Worm (Caenorhabditis elegans) whole organism, L3 larva: ENCODE measurements around the gene nfya-1.

Experiments
- R02D3.7 ChIP-seq: fragments of 150-350 bp; optimal IDR thresholded peaks from 2 replicates; lab custom pipeline; 2014; ENCODE audit warnings: missing biosample characterization, missing genetic modification characterization
- ama-1 ChIP-seq: fragments of 150-350 bp; optimal IDR thresholded peaks from 2 replicates; lab custom pipeline; 2018
- ceh-28 ChIP-seq: fragments of 150-350 bp; optimal IDR thresholded peaks from 2 replicates; lab custom pipeline; 2014; ENCODE audit warnings: missing biosample characterization, missing genetic modification reagents, missing genetic modification characterization
- ceh-82 ChIP-seq: fragments of 150-350 bp; optimal IDR thresholded peaks from 2 replicates; lab custom pipeline; 2014; ENCODE audit warnings: missing biosample characterization, missing genetic modification characterization
- ceh-9 ChIP-seq: sonication (generic microtip); optimal IDR thresholded peaks from 2 replicates; lab custom pipeline; 2018; ENCODE audit warnings: missing biosample characterization, missing genetic modification characterization
- daf-12 ChIP-seq: fragments of 150-350 bp; optimal IDR thresholded peaks from 2 replicates; lab custom pipeline; 2014; ENCODE audit warnings: missing biosample characterization, missing genetic modification reagents, missing genetic modification characterization
- egl-27 ChIP-seq: sonication (generic microtip); optimal IDR thresholded peaks from 4 replicates; lab custom pipeline; 2017; ENCODE audit warnings: missing biosample characterization, missing genetic modification reagents, missing genetic modification characterization
- elt-2 ChIP-seq: sonication (generic microtip); optimal IDR thresholded peaks from 2 replicates; lab custom pipeline; 2016; ENCODE audit warnings: missing genetic modification reagents, mild to moderate bottlenecking, missing genetic modification characterization, missing compliant biosample characterization
- fkh-10 ChIP-seq: sonication (generic microtip); optimal IDR thresholded peaks from 2 replicates; lab custom pipeline; 2017; ENCODE audit warnings: missing biosample characterization, missing genetic modification reagents, missing genetic modification characterization
- fkh-2 ChIP-seq: fragments of 150-350 bp; optimal IDR thresholded peaks from 2 replicates; lab custom pipeline; 2014; ENCODE audit warnings: missing biosample characterization, missing genetic modification reagents, missing genetic modification characterization
- jun-1 ChIP-seq: fragments of 150-350 bp; optimal IDR thresholded peaks from 2 replicates; lab custom pipeline; 2014; ENCODE audit warnings: missing biosample characterization, missing genetic modification reagents, missing genetic modification characterization
- lin-39 ChIP-seq: fragments of 150-350 bp; optimal IDR thresholded peaks from 2 replicates; lab custom pipeline; 2018; ENCODE audit warnings: missing biosample characterization, missing genetic modification reagents, missing genetic modification characterization
- lsy-12 ChIP-seq: sonication (generic microtip); optimal IDR thresholded peaks from 2 replicates; lab custom pipeline; 2016; ENCODE audit warnings: mild to moderate bottlenecking, missing genetic modification characterization, missing compliant biosample characterization
- mdl-1 ChIP-seq: fragments of 150-350 bp; optimal IDR thresholded peaks from 2 replicates; lab custom pipeline; 2014; ENCODE audit warnings: missing biosample characterization, missing genetic modification characterization
- nhr-11 ChIP-seq: fragments of 150-350 bp; optimal IDR thresholded peaks from 2 replicates; lab custom pipeline; 2014; ENCODE audit warnings: missing biosample characterization, missing genetic modification characterization
- nhr-12 ChIP-seq: fragments of 150-350 bp; optimal IDR thresholded peaks from 2 replicates; lab custom pipeline; 2014; ENCODE audit warnings: missing biosample characterization, missing genetic modification characterization
- nhr-23 ChIP-seq: fragments of 150-350 bp; optimal IDR thresholded peaks from 2 replicates; lab custom pipeline; 2014; ENCODE audit warnings: missing biosample characterization, missing genetic modification reagents, missing genetic modification characterization
- nhr-43 ChIP-seq: sonication (generic microtip); optimal IDR thresholded peaks from 2 replicates; lab custom pipeline; 2016; ENCODE audit warnings: mild to moderate bottlenecking, missing genetic modification characterization, missing compliant biosample characterization; ENCODE audit not compliant: poor library complexity, severe bottlenecking
- nhr-67 ChIP-seq: fragments of 150-350 bp; optimal IDR thresholded peaks from 2 replicates; lab custom pipeline; 2014; ENCODE audit warnings: missing biosample characterization, missing genetic modification characterization
- nhr-76 ChIP-seq: fragments of 150-350 bp; sonication (generic microtip); optimal IDR thresholded peaks from 5 replicates; lab custom pipeline; 2014; ENCODE audit warnings: missing biosample characterization, missing genetic modification characterization
- pha-4 ChIP-seq: fragments of 150-350 bp; optimal IDR thresholded peaks from 2 replicates; lab custom pipeline; 2014; ENCODE audit warnings: missing biosample characterization, missing genetic modification reagents, missing genetic modification characterization
- sea-2 ChIP-seq: fragments of 150-350 bp; sonication (generic microtip); optimal IDR thresholded peaks from 4 replicates; lab custom pipeline; 2014; ENCODE audit warnings: missing biosample characterization, missing genetic modification reagents, missing genetic modification characterization
- skn-1 ChIP-seq: fragments of 150-350 bp; optimal IDR thresholded peaks from 2 replicates; lab custom pipeline; 2014; ENCODE audit warnings: missing biosample characterization, missing genetic modification characterization
- snpc-4 ChIP-seq: fragments of 150-350 bp; optimal IDR thresholded peaks from 2 replicates; lab custom pipeline; 2014; ENCODE audit warnings: missing biosample characterization, missing genetic modification characterization
- tbx-2 ChIP-seq: sonication (generic microtip); optimal IDR thresholded peaks from 2 replicates; lab custom pipeline; 2016; ENCODE audit warnings: mild to moderate bottlenecking, missing genetic modification characterization, missing compliant biosample characterization
- unc-39 ChIP-seq: sonication (generic microtip); optimal IDR thresholded peaks from 4 replicates; lab custom pipeline; 2017; ENCODE audit warnings: missing biosample characterization, missing genetic modification characterization
- unc-62 ChIP-seq: fragments of 150-350 bp; sonication (generic microtip); optimal IDR thresholded peaks from 4 replicates; lab custom pipeline; 2014; ENCODE audit warnings: missing biosample characterization, missing genetic modification reagents, missing genetic modification characterization
- zag-1 ChIP-seq: fragments of 150-350 bp; optimal IDR thresholded peaks from 2 replicates; lab custom pipeline; 2014; ENCODE audit warnings: missing biosample characterization, missing genetic modification characterization
- ztf-11 ChIP-seq: fragments of 150-350 bp; optimal IDR thresholded peaks from 2 replicates; lab custom pipeline; 2014; ENCODE audit warnings: missing biosample characterization, missing genetic modification characterization

The nfya-1 gene

DNA sequence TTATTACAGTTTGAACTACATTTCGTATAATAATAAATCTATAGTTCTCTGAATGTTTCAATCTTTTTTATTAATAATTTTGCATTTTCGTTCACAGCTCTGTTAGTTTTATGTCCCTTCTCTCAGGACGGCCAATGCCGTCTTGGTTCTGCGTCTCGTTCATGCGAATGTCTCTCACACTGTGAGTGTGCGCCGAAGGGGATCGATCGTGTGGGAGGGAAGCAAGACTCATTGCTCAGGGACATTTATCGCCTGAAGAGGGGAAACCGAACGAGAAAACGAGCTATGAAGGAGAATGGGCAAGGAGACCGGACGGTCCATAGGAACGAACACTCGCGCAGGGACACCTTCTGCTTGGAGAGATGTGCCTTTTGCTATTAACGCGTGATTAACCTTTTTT is 47.6 kb downstream of the nfya-1 start:
- peak; percentile 54 for TF ChIP-seq lin-39 (tag; lab: Kevin White, UChicago)
- TF ChIP-seq ceh-28: peak; percentile 72
- TF ChIP-seq snpc-4 (tag; lab: Kevin White, UChicago): no peak

DNA sequence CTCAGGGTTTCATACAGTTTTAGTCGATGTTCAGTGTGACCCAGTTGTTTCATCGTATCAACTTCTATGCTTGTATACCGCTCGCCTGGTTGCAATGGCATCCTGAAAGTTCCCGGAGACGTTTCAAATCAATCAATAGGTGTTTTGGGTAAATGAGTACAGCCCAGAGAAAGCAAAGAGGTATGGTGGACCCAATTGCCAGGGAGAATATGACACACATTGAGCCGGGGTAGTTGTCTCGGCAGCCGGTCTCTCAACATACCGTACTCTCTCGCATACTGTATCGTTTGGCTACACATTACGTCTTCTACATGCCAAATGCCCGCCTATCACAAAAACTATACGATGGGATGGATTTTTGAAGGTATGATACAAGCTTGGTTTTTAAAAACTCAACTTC is 48.6 kb downstream of the nfya-1 start, which contains the start of gene Y62H9A.9:
Gene Y62H9A.9, minus strand, starts transcription at position 101 of the 400 bp plus-strand sequence.
- no peak for TF ChIP-seq sea-2 (GFP tag; lab: Kevin White, UChicago)
- no peak for TF ChIP-seq daf-12 (tag; lab: Kevin White, UChicago)
- no peak for TF ChIP-seq elt-2 (tag; lab: Kevin White, UChicago)
- no peak for TF ChIP-seq nhr-23 (tag; lab: Kevin White, UChicago)
- no peak for TF ChIP-seq ceh-82
- no peak for TF ChIP-seq R02D3.7 (tag; lab: Kevin White, UChicago)
- no peak for TF ChIP-seq nhr-11
- TF ChIP-seq tbx-2 (tag; lab: Kevin White, UChicago): no peak
- no peak for TF ChIP-seq mdl-1 (tag; lab: Kevin White, UChicago)
- TF ChIP-seq nhr-43 (tag; lab: Kevin White, UChicago): no peak
- no peak for TF ChIP-seq pha-4 (tag; lab: Kevin White, UChicago)
- no peak for TF ChIP-seq nhr-12 (tag; lab: Kevin White, UChicago)
- TF ChIP-seq fkh-2 (tag; lab: Kevin White, UChicago): no peak
- no peak for TF ChIP-seq skn-1
- no peak for TF ChIP-seq zag-1 (tag; lab: Kevin White, UChicago)
- TF ChIP-seq ceh-9: no peak
- no peak for TF ChIP-seq unc-62
- TF ChIP-seq nhr-76: no peak

DNA sequence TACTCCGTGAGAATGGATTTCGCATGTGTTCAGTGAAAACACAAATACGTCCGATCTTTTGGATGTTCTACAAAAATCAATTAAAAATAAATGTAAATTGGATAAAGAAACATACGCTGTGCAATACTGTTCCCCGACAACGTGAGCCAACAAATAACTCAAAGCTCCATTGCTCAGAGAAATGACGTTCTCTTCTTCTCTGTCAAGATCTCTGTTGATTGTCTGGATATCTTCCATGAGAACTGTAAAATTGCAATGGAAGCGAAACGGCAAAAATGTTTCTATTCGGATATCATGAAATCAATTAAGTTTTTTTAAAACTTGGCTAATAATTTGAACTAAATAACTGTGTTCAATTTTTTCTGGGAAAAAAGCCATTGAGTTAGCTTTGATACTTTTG is 49.9 kb downstream of the nfya-1 start:
- TF ChIP-seq ztf-11 (tag; lab: Kevin White, UChicago) (no peak), daf-12 (tag; lab: Kevin White, UChicago) (no peak), jun-1 (tag; lab: Kevin White, UChicago) (no peak), fkh-10 (no peak), egl-27 (tag; lab: Kevin White, UChicago) (no peak), lsy-12 (tag; lab: Kevin White, UChicago) (no peak), unc-39 (tag; lab: Kevin White, UChicago) (no peak), ama-1 (no peak), nhr-67 (tag; lab: Kevin White, UChicago) (no peak), pha-4 (tag; lab: Kevin White, UChicago) (no peak), mdl-1 (tag; lab: Kevin White, UChicago) (no peak), lin-39 (tag; lab: Kevin White, UChicago) (no peak), ceh-9 (no peak)
